Worm (Caenorhabditis elegans) whole organism, early embryonic: Measurements from ENCODE around the gene srw-103.

Experiments
- B0310.2 ChIP-seq: sonication (generic microtip); optimal IDR thresholded peaks from 2 replicates; lab custom pipeline; 2016; ENCODE audit warnings: mild to moderate bottlenecking, missing genetic modification characterization, missing compliant biosample characterization
- F13C5.2 ChIP-seq: sonication (generic microtip); optimal IDR thresholded peaks from 2 replicates; lab custom pipeline; 2017; ENCODE audit warnings: mild to moderate bottlenecking, missing genetic modification characterization, inconsistent platforms, missing compliant biosample characterization
- aly-1 ChIP-seq: sonication (generic microtip); optimal IDR thresholded peaks from 2 replicates; lab custom pipeline; 2016; ENCODE audit warnings: missing genetic modification characterization, missing compliant biosample characterization
- ama-1 ChIP-seq: fragments of 150-350 bp; optimal IDR thresholded peaks from 2 replicates; lab custom pipeline; 2014
- ceh-36 ChIP-seq: sonication (generic microtip); optimal IDR thresholded peaks from 2 replicates; lab custom pipeline; 2016; ENCODE audit warnings: missing genetic modification characterization, inconsistent platforms, missing compliant biosample characterization
- ets-7 ChIP-seq: sonication (generic microtip); optimal IDR thresholded peaks from 2 replicates; lab custom pipeline; 2016; ENCODE audit warnings: missing genotype, missing genetic modification characterization, missing compliant biosample characterization
- flt-1 ChIP-seq: fragments of 200-800 bp; sonication (Bioruptor generic); IDR thresholded peaks from 2 replicates; pipeline ENCODE4 v1.3.6; 2022; ENCODE audit warnings: missing genetic modification characterization, missing compliant biosample characterization
- hmg-4 ChIP-seq: fragments of 200-800 bp; sonication (Bioruptor generic); optimal IDR thresholded peaks from 2 replicates; lab custom pipeline; 2018; ENCODE audit warnings: mild to moderate bottlenecking, missing genetic modification characterization, missing compliant biosample characterization
- hnd-1 ChIP-seq: sonication (generic microtip); optimal IDR thresholded peaks from 2 replicates; lab custom pipeline; 2016; ENCODE audit warnings: missing genetic modification characterization, missing compliant biosample characterization
- pes-1 ChIP-seq: fragments of 200-800 bp; sonication (Bioruptor generic); IDR thresholded peaks from 2 replicates; pipeline ENCODE4 v1.3.6; 2022; ENCODE audit warnings: missing genetic modification reagents, missing genetic modification characterization, missing compliant biosample characterization
- scrt-1 ChIP-seq: fragments of 200-800 bp; sonication (Bioruptor generic); IDR thresholded peaks from 2 replicates; pipeline ENCODE4 v1.3.6; 2022; ENCODE audit warnings: missing genetic modification characterization, missing compliant biosample characterization
- sea-1 ChIP-seq: fragments of 200-800 bp; sonication (Bioruptor generic); conservative IDR thresholded peaks from 2 replicates; pipeline ENCODE4 v1.3.6; 2022; ENCODE audit warnings: missing genetic modification characterization, missing compliant biosample characterization
- tbx-11 ChIP-seq: fragments of 200-800 bp; sonication (Bioruptor generic); IDR thresholded peaks from 2 replicates; pipeline ENCODE4 v1.3.6; 2022; ENCODE audit warnings: missing genetic modification characterization, missing compliant biosample characterization
- tra-4 ChIP-seq: sonication (generic microtip); optimal IDR thresholded peaks from 2 replicates; lab custom pipeline; 2017; ENCODE audit warnings: missing genetic modification characterization, missing compliant biosample characterization

ce11 chrV:1755589-1755988 is 38.6 kb downstream of the srw-103 start, which contains the start of gene ZK697.14:
- TF ChIP-seq pes-1 (GFP tag; lab: Robert Waterston, UW), result no peak
- no peak for TF ChIP-seq flt-1 (GFP tag; lab: Robert Waterston, UW)
- no peak for TF ChIP-seq ama-1 (lab: Kevin White, UChicago)
- no peak for TF ChIP-seq B0310.2 (tag; lab: Kevin White, UChicago)
- TF ChIP-seq tra-4 (tag; lab: Kevin White, UChicago), result no peak
- no peak for TF ChIP-seq hmg-4 (GFP tag; lab: Kevin White, UChicago)
- no peak for TF ChIP-seq aly-1
- no peak for TF ChIP-seq sea-1 (GFP tag; lab: Robert Waterston, UW)
- no peak for TF ChIP-seq ceh-36 (tag; lab: Kevin White, UChicago)
- TF ChIP-seq F13C5.2 (tag; lab: Kevin White, UChicago), result no peak
- TF ChIP-seq ets-7 (tag; lab: Kevin White, UChicago), result no peak
- no peak for TF ChIP-seq scrt-1 (GFP tag; lab: Robert Waterston, UW)
- no peak for TF ChIP-seq hnd-1 (tag; lab: Kevin White, UChicago)
- TF ChIP-seq tbx-11, result no peak
